Fruit fly (Drosophila melanogaster) whole organism, embryonic: ENCODE data around the gene CG6785.
A peak's percentile ranks its signal among the peaks of the same experiment; 100 is the strongest.

Source experiments
- CG11696 ChIP-seq: fragments of 200-800 bp; sonication (Bioruptor generic); IDR thresholded peaks from 2 replicates; pipeline ENCODE4 v1.3.6; 2022; ENCODE audit warnings: missing biosample characterization, missing genetic modification characterization
- CG11723 ChIP-seq: fragments of 200-800 bp; sonication (Bioruptor generic); optimal IDR thresholded peaks from 2 replicates; lab custom pipeline; 2017; ENCODE audit warnings: missing biosample characterization, mild to moderate bottlenecking, missing genetic modification characterization
- CG12219 ChIP-seq: fragments of 200-800 bp; sonication (Bioruptor generic); optimal IDR thresholded peaks from 3 replicates; lab custom pipeline; 2018; ENCODE audit warnings: missing biosample characterization, mild to moderate bottlenecking, missing genetic modification characterization
- CG17568 ChIP-seq: fragments of 200-800 bp; sonication (Bioruptor generic); optimal IDR thresholded peaks from 2 replicates; lab custom pipeline; 2018; ENCODE audit warnings: missing biosample characterization, mild to moderate bottlenecking, missing genetic modification characterization, moderate library complexity
- CG17612 ChIP-seq: fragments of 200-800 bp; sonication (Bioruptor generic); IDR thresholded peaks from 2 replicates; pipeline ENCODE4 v1.3.6; 2022; ENCODE audit warnings: missing biosample characterization, missing genetic modification characterization
- CG17802 ChIP-seq: fragments of 200-800 bp; sonication (Bioruptor generic); optimal IDR thresholded peaks from 2 replicates; lab custom pipeline; 2018; ENCODE audit warnings: missing biosample characterization, mild to moderate bottlenecking, missing genetic modification characterization, moderate library complexity
- CG18599 ChIP-seq: fragments of 200-800 bp; sonication (Bioruptor generic); optimal IDR thresholded peaks from 3 replicates; lab custom pipeline; 2017; ENCODE audit warnings: missing biosample characterization, missing genetic modification characterization, mild to moderate bottlenecking, moderate library complexity, missing genetic modification reagents
- CG18619 ChIP-seq: fragments of 200-800 bp; sonication (Bioruptor generic); optimal IDR thresholded peaks from 3 replicates; lab custom pipeline; 2017; ENCODE audit warnings: missing biosample characterization, mild to moderate bottlenecking, missing genetic modification characterization
- CG18764 ChIP-seq: fragments of 200-800 bp; sonication (Bioruptor generic); optimal IDR thresholded peaks from 3 replicates; lab custom pipeline; 2016; ENCODE audit warnings: missing biosample characterization, missing genetic modification characterization
- CG32767 ChIP-seq: fragments of 200-800 bp; sonication (Bioruptor generic); IDR thresholded peaks from 2 replicates; pipeline ENCODE4 v1.3.6; 2022; ENCODE audit warnings: missing biosample characterization, missing genetic modification characterization
- CG34422 ChIP-seq: fragments of 200-800 bp; sonication (Bioruptor generic); IDR thresholded peaks from 3 replicates; pipeline ENCODE4 v1.3.6; 2022; ENCODE audit warnings: missing biosample characterization, missing genetic modification characterization
- CG4360 ChIP-seq: fragments of 200-800 bp; sonication (Bioruptor generic); IDR thresholded peaks from 2 replicates; pipeline ENCODE4 v1.3.6; 2022; ENCODE audit warnings: missing biosample characterization, missing genetic modification characterization
- CG6175 ChIP-seq: fragments of 200-800 bp; sonication (Bioruptor generic); IDR thresholded peaks from 3 replicates; pipeline ENCODE4 v1.3.6; 2022; ENCODE audit warnings: missing biosample characterization, missing genetic modification characterization
- CG6854 ChIP-seq: fragments of 200-800 bp; sonication (Bioruptor generic); optimal IDR thresholded peaks from 3 replicates; lab custom pipeline; 2017; ENCODE audit warnings: missing biosample characterization, mild to moderate bottlenecking, missing genetic modification characterization
- CG7372 ChIP-seq: fragments of 200-800 bp; sonication (Bioruptor generic); IDR thresholded peaks from 2 replicates; pipeline ENCODE4 v1.3.6; 2022; ENCODE audit warnings: missing biosample characterization, missing genetic modification characterization
- CG8290 ChIP-seq, 3 experiments: fragments of 200-800 bp; sonication (Bioruptor generic); optimal IDR thresholded peaks; 2 replicates each; lab custom pipeline; 2016 to 2019; ENCODE audit warnings: missing biosample characterization in 3 of 3, missing genetic modification characterization in 3 of 3, mild to moderate bottlenecking in 2 of 3, moderate library complexity in 1 of 3
- CG8478 ChIP-seq: fragments of >200 bp; optimal IDR thresholded peaks from 2 replicates; lab custom pipeline; 2018
- Dip2 ChIP-seq: fragments of 200-800 bp; sonication (Bioruptor generic); IDR thresholded peaks from 2 replicates; pipeline ENCODE4 v1.3.6; 2022; ENCODE audit warnings: missing biosample characterization, missing genetic modification characterization
- Fer2 ChIP-seq: fragments of 200-800 bp; sonication (Bioruptor generic); optimal IDR thresholded peaks from 2 replicates; lab custom pipeline; 2018; ENCODE audit warnings: missing biosample characterization, mild to moderate bottlenecking, missing genetic modification characterization, moderate library complexity
- HLHmδ ChIP-seq: fragments of 200-800 bp; sonication (Bioruptor generic); optimal IDR thresholded peaks from 2 replicates; lab custom pipeline; 2018; ENCODE audit warnings: missing biosample characterization, mild to moderate bottlenecking, missing genetic modification characterization, moderate library complexity
- Hr51 ChIP-seq, 2 experiments: fragments of 200-800 bp; sonication (Bioruptor generic); optimal IDR thresholded peaks; 2 replicates in 1 of 2; 3 replicates in 1 of 2; lab custom pipeline; 2016 to 2018; ENCODE audit warnings: missing biosample characterization in 2 of 2, missing genetic modification characterization in 2 of 2, mild to moderate bottlenecking in 1 of 2, moderate library complexity in 1 of 2
- Kr ChIP-seq: fragments of 200-800 bp; sonication (Bioruptor generic); optimal IDR thresholded peaks from 2 replicates; lab custom pipeline; 2017; ENCODE audit warnings: missing biosample characterization, mild to moderate bottlenecking, missing genetic modification characterization
- MBD-R2 ChIP-seq: fragments of 200-800 bp; sonication (Bioruptor generic); IDR thresholded peaks from 2 replicates; pipeline ENCODE4 v1.3.6; 2022; ENCODE audit warnings: missing biosample characterization, missing genetic modification characterization
- Meics ChIP-seq: fragments of 200-800 bp; sonication (Bioruptor generic); optimal IDR thresholded peaks from 2 replicates; lab custom pipeline; 2017; ENCODE audit warnings: missing biosample characterization, mild to moderate bottlenecking, missing genetic modification characterization
- Mrtf ChIP-seq: fragments of 200-800 bp; sonication (Bioruptor generic); IDR thresholded peaks from 3 replicates; pipeline ENCODE4 v1.3.6; 2022; ENCODE audit warnings: missing biosample characterization, missing genetic modification characterization
- NC2α ChIP-seq: fragments of 200-800 bp; sonication (Bioruptor generic); optimal IDR thresholded peaks from 2 replicates; lab custom pipeline; 2016; ENCODE audit warnings: missing biosample characterization, missing genetic modification characterization
- Neu2 ChIP-seq: fragments of 200-800 bp; sonication (Bioruptor generic); optimal IDR thresholded peaks from 3 replicates; lab custom pipeline; 2016; ENCODE audit warnings: missing biosample characterization, missing genetic modification characterization, borderline replicate concordance
- Nf-YA ChIP-seq: fragments of 200-800 bp; sonication (Bioruptor generic); IDR thresholded peaks from 2 replicates; pipeline ENCODE4 v1.3.6; 2022; ENCODE audit warnings: missing biosample characterization, missing genetic modification characterization
- NfI ChIP-seq: fragments of 200-800 bp; sonication (Bioruptor generic); optimal IDR thresholded peaks from 3 replicates; lab custom pipeline; 2018; ENCODE audit warnings: missing biosample characterization, mild to moderate bottlenecking, missing genetic modification characterization, moderate library complexity
- aop ChIP-seq: fragments of 200-800 bp; sonication (Bioruptor generic); IDR thresholded peaks from 2 replicates; pipeline ENCODE4 v1.3.6; 2022; ENCODE audit warnings: missing biosample characterization, missing genetic modification characterization
- bbx ChIP-seq: fragments of 200-800 bp; sonication (Bioruptor generic); IDR thresholded peaks from 2 replicates; pipeline ENCODE4 v1.3.6; 2022; ENCODE audit warnings: missing biosample characterization, missing genetic modification characterization; ENCODE audit not compliant: partially characterized antibody
- btn ChIP-seq: fragments of 200-800 bp; sonication (Bioruptor generic); optimal IDR thresholded peaks from 2 replicates; lab custom pipeline; 2016; ENCODE audit warnings: missing biosample characterization, missing genetic modification characterization
- cas ChIP-seq: fragments of 200-800 bp; sonication (Bioruptor generic); IDR thresholded peaks from 2 replicates; pipeline ENCODE4 v1.3.6; 2022; ENCODE audit warnings: missing biosample characterization, missing genetic modification characterization
- caup ChIP-seq: fragments of 200-800 bp; sonication (Bioruptor generic); optimal IDR thresholded peaks from 3 replicates; lab custom pipeline; 2017; ENCODE audit warnings: missing biosample characterization, mild to moderate bottlenecking, missing genetic modification characterization, moderate library complexity; ENCODE audit not compliant: severe bottlenecking
- chm ChIP-seq: fragments of 200-800 bp; sonication (Bioruptor generic); IDR thresholded peaks from 2 replicates; pipeline ENCODE4 v1.3.6; 2022; ENCODE audit warnings: missing biosample characterization, missing genetic modification characterization
- dimm ChIP-seq: fragments of 200-800 bp; sonication (Bioruptor generic); IDR thresholded peaks from 2 replicates; pipeline ENCODE4 v1.3.6; 2022; ENCODE audit warnings: missing biosample characterization, missing genetic modification characterization
- dpn ChIP-seq, 2 experiments: fragments of 200-800 bp; sonication (Bioruptor generic); optimal IDR thresholded peaks; 3 replicates each; lab custom pipeline; 2016; ENCODE audit warnings: missing biosample characterization in 2 of 2, missing genetic modification characterization in 2 of 2
- gt ChIP-seq: fragments of 200-800 bp; sonication (Bioruptor generic); IDR thresholded peaks from 2 replicates; pipeline ENCODE4 v1.3.6; 2022; ENCODE audit warnings: missing biosample characterization, missing genetic modification characterization
- h ChIP-seq: fragments of >200 bp; optimal IDR thresholded peaks from 2 replicates; lab custom pipeline; 2017
- inv ChIP-seq: fragments of 200-800 bp; sonication (Bioruptor generic); IDR thresholded peaks from 2 replicates; pipeline ENCODE4 v1.3.6; 2022; ENCODE audit warnings: missing biosample characterization, missing genetic modification characterization; ENCODE audit not compliant: partially characterized antibody
- ken ChIP-seq: fragments of 200-800 bp; sonication (Bioruptor generic); IDR thresholded peaks from 3 replicates; pipeline ENCODE4 v1.3.6; 2022; ENCODE audit warnings: missing biosample characterization, missing genetic modification characterization
- otp ChIP-seq: fragments of 200-800 bp; sonication (Bioruptor generic); IDR thresholded peaks from 3 replicates; pipeline ENCODE4, ENCODE4 v1.3.6; 2022; ENCODE audit warnings: missing biosample characterization, missing genetic modification characterization
- peb ChIP-seq: fragments of 200-800 bp; sonication (Bioruptor generic); IDR thresholded peaks from 2 replicates; pipeline ENCODE4 v1.3.6; 2022; ENCODE audit warnings: missing biosample characterization, missing genetic modification characterization
- pho ChIP-seq: fragments of 200-800 bp; sonication (Bioruptor generic); optimal IDR thresholded peaks from 2 replicates; lab custom pipeline; 2016; ENCODE audit warnings: missing biosample characterization, missing genetic modification characterization
- sob ChIP-seq: fragments of 200-800 bp; sonication (Bioruptor generic); IDR thresholded peaks from 2 replicates; pipeline ENCODE4 v1.3.6; 2022; ENCODE audit warnings: missing biosample characterization, missing genetic modification characterization
- trem ChIP-seq: fragments of 200-800 bp; optimal IDR thresholded peaks from 3 replicates; lab custom pipeline; 2019; ENCODE audit warnings: missing biosample characterization, mild to moderate bottlenecking, missing genetic modification characterization, moderate library complexity
- wdn ChIP-seq: fragments of 200-800 bp; sonication (Bioruptor generic); IDR thresholded peaks from 2 replicates; pipeline ENCODE4 v1.3.6; 2022; ENCODE audit warnings: missing biosample characterization, missing genetic modification characterization
- wor ChIP-seq: fragments of 200-800 bp; sonication (Bioruptor generic); IDR thresholded peaks from 2 replicates; pipeline ENCODE4 v1.3.6; 2022; ENCODE audit warnings: missing biosample characterization, missing genetic modification characterization
- yki ChIP-seq: fragments of >200 bp; optimal IDR thresholded peaks from 3 replicates; lab custom pipeline; 2018
- z ChIP-seq: fragments of 200-800 bp; sonication (Bioruptor generic); IDR thresholded peaks from 3 replicates; pipeline ENCODE4 v1.3.6; 2022; ENCODE audit warnings: missing biosample characterization, missing genetic modification characterization

CG6785 gene

dm6 chr2L:12010877-12011666, 33.9 kb downstream of the CG6785 start (continued):
- TF ChIP-seq CG7372 (GFP tag; lab: Robert Waterston, UW) (no peak), Fer2 (peak; percentile 92), chm (GFP tag; lab: Robert Waterston, UW) (no peak), aop (GFP tag; lab: Robert Waterston, UW) (no peak), Neu2 (GFP tag; lab: Kevin White, UChicago) (no peak), yki (lab: Kevin White, UChicago) (no peak), bbx (no peak), gt (GFP tag; lab: Robert Waterston, UW) (no peak), CG18599 (peak; percentile 96), sob (GFP tag; lab: Robert Waterston, UW) (no peak), CG4360 (no peak), Mrtf (GFP tag; lab: Robert Waterston, UW) (no peak), NfI (GFP tag; lab: Kevin White, UChicago) (peak; percentile 95), caup (GFP tag; lab: Kevin White, UChicago) (peak; percentile 86), CG32767 (no peak), CG11723 (GFP tag; lab: Kevin White, UChicago) (peak; percentile 89), wdn (GFP tag; lab: Robert Waterston, UW) (no peak), MBD-R2 (GFP tag; lab: Robert Waterston, UW) (no peak), peb (no peak), CG18764 (GFP tag; lab: Kevin White, UChicago) (peak; percentile 80), h (lab: Kevin White, UChicago) (no peak), CG17568 (peak; percentile 68), Hr51 (GFP tag; optimal IDR thresholded peaks at IDR 0.05; lab: Kevin White, UChicago) (peak; percentile 71 to 92), ken (no peak), dpn (GFP tag; optimal IDR thresholded peaks at IDR 0.05; lab: Kevin White, UChicago) (peak; percentile 82 to 91), inv (GFP tag; lab: Robert Waterston, UW) (no peak), NC2α (GFP tag; lab: Kevin White, UChicago) (peak; percentile 68), otp (GFP tag; lab: Robert Waterston, UW) (no peak), Nf-YA (GFP tag; lab: Robert Waterston, UW) (no peak), Kr (GFP tag; lab: Kevin White, UChicago) (no peak), z (GFP tag; lab: Robert Waterston, UW) (no peak), CG11696 (GFP tag; lab: Robert Waterston, UW) (no peak), CG34422 (GFP tag; lab: Robert Waterston, UW) (no peak), dimm (GFP tag; lab: Robert Waterston, UW) (no peak), pho (GFP tag; lab: Kevin White, UChicago) (peak; percentile 90), Dip2 (GFP tag; lab: Robert Waterston, UW) (no peak), CG8478 (peak; percentile 92), btn (no peak), Meics (GFP tag; lab: Kevin White, UChicago) (peak; percentile 95), CG6854 (peak; percentile 90), HLHmδ (GFP tag; lab: Kevin White, UChicago) (peak; percentile 61), CG17802 (tag; lab: Kevin White, UChicago) (peak; percentile 58), wor (no peak), CG17612 (GFP tag; lab: Robert Waterston, UW) (no peak), trem (peak; percentile 80), cas (GFP tag; lab: Robert Waterston, UW) (no peak), CG8290 (GFP tag; optimal IDR thresholded peaks at IDR 0.05; lab: Kevin White, UChicago) (peak; percentile 89), CG8290 (tag; optimal IDR thresholded peaks at IDR 0.05; lab: Kevin White, UChicago) (peak in 1 of 2 experiments; percentile 90), CG12219 (GFP tag; lab: Kevin White, UChicago) (peak; percentile 91), CG18619 (peak; percentile 94), CG6175 (GFP tag; lab: Robert Waterston, UW) (no peak)
